Fruit fly (Drosophila melanogaster): ENCODE results near the gene dnt.
A peak's percentile ranks its signal among the peaks of the same experiment; 100 is the strongest.

dnt gene

dm6 chr2L:19358017-19358471 is 5.0 kb downstream of the dnt start (continued):
- TF ChIP-seq CG9727 (GFP tag; optimal IDR thresholded peaks at IDR 0.05), result peak; percentile 76
- TF ChIP-seq gro (GFP tag; optimal IDR thresholded peaks at IDR 0.05), result no peak
- TF ChIP-seq Lhr (GFP tag; optimal IDR thresholded peaks at IDR 0.05), result peak; percentile 55
- no peak for TF ChIP-seq CG9215 (GFP tag; IDR thresholded peaks at IDR 0.05)
- 0 out of 3 replicates have a peak, but pooled peaks have one; percentile 30 for TF ChIP-seq CG2199 (GFP tag; IDR thresholded peaks at IDR 0.05)
- TF ChIP-seq CG16779 (GFP tag; IDR thresholded peaks at IDR 0.05), result no peak
- peak; percentile 23 for TF ChIP-seq Camta (GFP tag; optimal IDR thresholded peaks at IDR 0.05)
- no peak for TF ChIP-seq trh (GFP tag; optimal IDR thresholded peaks at IDR 0.05)
- no peak for TF ChIP-seq hkb (optimal IDR thresholded peaks at IDR 0.05)
- TF ChIP-seq hkb (GFP tag; IDR thresholded peaks at IDR 0.05), result peak; percentile 53; the same call in 1 of the 2 replicates
- no peak for TF ChIP-seq Antp (GFP tag; optimal IDR thresholded peaks at IDR 0.05)
- TF ChIP-seq amos (GFP tag; IDR thresholded peaks at IDR 0.05; ENCODE audit: partially characterized antibody), result no peak
- TF ChIP-seq B-H2 (GFP tag; optimal IDR thresholded peaks at IDR 0.05), result no peak
- no peak for TF ChIP-seq nerfin-2 (GFP tag; IDR thresholded peaks at IDR 0.05; ENCODE audit: partially characterized antibody)
- no peak for TF ChIP-seq Dref (GFP tag; IDR thresholded peaks at IDR 0.05)
- no peak for TF ChIP-seq pzg (GFP tag; optimal IDR thresholded peaks at IDR 0.05)
- TF ChIP-seq CG2116 (GFP tag; optimal IDR thresholded peaks at IDR 0.05), result peak; percentile 40
- TF ChIP-seq TFAM (GFP tag; optimal IDR thresholded peaks at IDR 0.05), result no peak
- TF ChIP-seq Mrtf (GFP tag; IDR thresholded peaks at IDR 0.05), result no peak
- no peak for TF ChIP-seq usp (GFP tag; optimal IDR thresholded peaks at IDR 0.05)
- peak; percentile 60 for TF ChIP-seq nmo (GFP tag; optimal IDR thresholded peaks at IDR 0.05)
- no peak for TF ChIP-seq sug (tag; optimal IDR thresholded peaks at IDR 0.05)
- TF ChIP-seq seq (GFP tag; IDR thresholded peaks at IDR 0.05), result 0 out of 2 replicates have a peak, but pooled peaks have one; percentile 44
- TF ChIP-seq CG3163 (GFP tag; optimal IDR thresholded peaks at IDR 0.05), result peak; percentile 41
- TF ChIP-seq ab (GFP tag; optimal IDR thresholded peaks at IDR 0.05), result peak; percentile 59
- TF ChIP-seq CG6683 (GFP tag; optimal IDR thresholded peaks at IDR 0.05), result no peak
- peak; percentile 58 for TF ChIP-seq CG30431 (GFP tag; optimal IDR thresholded peaks at IDR 0.05)
- TF ChIP-seq dati (GFP tag; IDR thresholded peaks at IDR 0.05), result no peak
- no peak for TF ChIP-seq CG7963 (GFP tag; IDR thresholded peaks at IDR 0.05; ENCODE audit: partially characterized antibody)
- no peak for TF ChIP-seq CG17912 (GFP tag; optimal IDR thresholded peaks at IDR 0.05)
- peak; percentile 62 for TF ChIP-seq CG1024 (GFP tag; IDR thresholded peaks at IDR 0.05)
- peak; percentile 18 for TF ChIP-seq HLH54F (GFP tag; optimal IDR thresholded peaks at IDR 0.05)
- TF ChIP-seq CG15479 (GFP tag; optimal IDR thresholded peaks at IDR 0.05), result no peak
- peak; percentile 66 for TF ChIP-seq fd102C (GFP tag; optimal IDR thresholded peaks at IDR 0.05)
- peak; percentile 43 for TF ChIP-seq NC2α (GFP tag; optimal IDR thresholded peaks at IDR 0.05)
- peak; percentile 57 for TF ChIP-seq row (GFP tag; IDR thresholded peaks at IDR 0.05)
- TF ChIP-seq CG1602 (GFP tag; optimal IDR thresholded peaks at IDR 0.05), result peak; percentile 57
- TF ChIP-seq CG18011 (GFP tag; optimal IDR thresholded peaks at IDR 0.05), result no peak
- TF ChIP-seq CG4328 (GFP tag; optimal IDR thresholded peaks at IDR 0.05), result no peak
- TF ChIP-seq trem (tag; optimal IDR thresholded peaks at IDR 0.05), result peak; percentile 38
- TF ChIP-seq E2f2 (GFP tag; IDR thresholded peaks at IDR 0.05), result peak; percentile 31; the same call in 1 of the 2 replicates
- TF ChIP-seq CG7786 (GFP tag; optimal IDR thresholded peaks at IDR 0.05), result peak; percentile 18
- no peak for TF ChIP-seq CG1832 (GFP tag; optimal IDR thresholded peaks at IDR 0.05)
- no peak for TF ChIP-seq br (optimal IDR thresholded peaks at IDR 0.05)
- TF ChIP-seq CG11504 (tag; optimal IDR thresholded peaks at IDR 0.05), result peak; percentile 62
- no peak for TF ChIP-seq CG12219 (GFP tag; optimal IDR thresholded peaks at IDR 0.05)
- TF ChIP-seq CG12155 (GFP tag; optimal IDR thresholded peaks at IDR 0.05), result peak; percentile 22
- no peak for TF ChIP-seq cwo (GFP tag; optimal IDR thresholded peaks at IDR 0.05)
- TF ChIP-seq sob (GFP tag; IDR thresholded peaks at IDR 0.05), result no peak; the same call in 1 of the 2 replicates
- TF ChIP-seq CG7839 (tag; optimal IDR thresholded peaks at IDR 0.05), result peak; percentile 45
- TF ChIP-seq Atf3 (GFP tag; optimal IDR thresholded peaks at IDR 0.05), result peak; percentile 40
- TF ChIP-seq CG1603 (tag; optimal IDR thresholded peaks at IDR 0.05), result peak; percentile 69

All from whole organism, embryonic.